Fruit fly (Drosophila melanogaster) whole organism, embryonic: ENCODE measurements around the gene Cyp28d2.

Source experiments
- Antp ChIP-seq: fragments of 200-800 bp; sonication (Bioruptor generic); optimal IDR thresholded peaks from 3 replicates; lab custom pipeline; 2016; ENCODE audit warnings: missing biosample characterization, missing genetic modification characterization
- Blimp-1 ChIP-seq: fragments of 200-800 bp; sonication (Bioruptor generic); optimal IDR thresholded peaks from 3 replicates; lab custom pipeline; 2018; ENCODE audit warnings: missing biosample characterization, missing genetic modification characterization, mild to moderate bottlenecking, moderate library complexity, missing genetic modification reagents
- CG10274 ChIP-seq: fragments of 200-800 bp; sonication (Bioruptor generic); optimal IDR thresholded peaks from 3 replicates; lab custom pipeline; 2017; ENCODE audit warnings: missing biosample characterization, mild to moderate bottlenecking, missing genetic modification characterization
- CG10565 ChIP-seq: fragments of 200-800 bp; sonication (Bioruptor generic); optimal IDR thresholded peaks from 3 replicates; lab custom pipeline; 2016; ENCODE audit warnings: missing biosample characterization, mild to moderate bottlenecking, missing genetic modification characterization
- CG12769 ChIP-seq: fragments of 200-800 bp; sonication (Bioruptor generic); optimal IDR thresholded peaks from 2 replicates; lab custom pipeline; 2019; ENCODE audit warnings: missing biosample characterization, mild to moderate bottlenecking, missing genetic modification characterization, moderate library complexity
- CG17385 ChIP-seq: fragments of 200-800 bp; sonication (Bioruptor generic); optimal IDR thresholded peaks from 3 replicates; lab custom pipeline; 2018; ENCODE audit warnings: missing biosample characterization, mild to moderate bottlenecking, missing genetic modification characterization
- CG2120 ChIP-seq: fragments of 200-800 bp; sonication (Bioruptor generic); optimal IDR thresholded peaks from 3 replicates; lab custom pipeline; 2016; ENCODE audit warnings: missing biosample characterization, missing genetic modification characterization
- CG31224 ChIP-seq: fragments of 200-800 bp; sonication (Bioruptor generic); IDR thresholded peaks from 2 replicates; pipeline ENCODE4 v1.3.6; 2022; ENCODE audit warnings: missing biosample characterization, missing genetic modification characterization
- CG32532 ChIP-seq: fragments of 200-800 bp; sonication (Bioruptor generic); IDR thresholded peaks from 2 replicates; pipeline ENCODE4 v1.3.6; 2022; ENCODE audit warnings: missing biosample characterization, missing genetic modification characterization
- CG4820 ChIP-seq: fragments of 200-800 bp; sonication (Bioruptor generic); optimal IDR thresholded peaks from 3 replicates; lab custom pipeline; 2016; ENCODE audit warnings: missing biosample characterization, missing genetic modification characterization
- CG6791 ChIP-seq: fragments of 200-800 bp; sonication (Bioruptor generic); IDR thresholded peaks from 3 replicates; pipeline ENCODE4 v1.3.6; 2022; ENCODE audit warnings: missing biosample characterization, missing genetic modification characterization; ENCODE audit not compliant: partially characterized antibody
- Camta ChIP-seq: fragments of 200-800 bp; sonication (Bioruptor generic); optimal IDR thresholded peaks from 2 replicates; lab custom pipeline; 2016; ENCODE audit warnings: missing biosample characterization, missing genetic modification characterization
- D19A ChIP-seq: fragments of 200-800 bp; optimal IDR thresholded peaks from 3 replicates; lab custom pipeline; 2019; ENCODE audit warnings: missing biosample characterization, mild to moderate bottlenecking, missing genetic modification characterization, moderate library complexity
- Drgx ChIP-seq: fragments of 200-800 bp; sonication (Bioruptor generic); IDR thresholded peaks from 2 replicates; pipeline ENCODE4 v1.3.6; 2022; ENCODE audit warnings: missing biosample characterization, missing genetic modification characterization
- Gug ChIP-seq: fragments of 200-800 bp; sonication (Bioruptor generic); IDR thresholded peaks from 4 replicates; pipeline ENCODE4 v1.3.6; 2022; ENCODE audit warnings: missing biosample characterization, missing genetic modification characterization
- Scr ChIP-seq: fragments of 200-800 bp; sonication (Bioruptor generic); IDR thresholded peaks from 2 replicates; pipeline ENCODE4 v1.3.6; 2022; ENCODE audit warnings: missing biosample characterization, missing genetic modification characterization; ENCODE audit not compliant: partially characterized antibody
- Spps ChIP-seq: fragments of 200-800 bp; sonication (Bioruptor generic); optimal IDR thresholded peaks from 2 replicates; lab custom pipeline; 2018; ENCODE audit warnings: missing biosample characterization, mild to moderate bottlenecking, missing genetic modification characterization
- Sry-β ChIP-seq: fragments of 200-800 bp; sonication (Bioruptor generic); optimal IDR thresholded peaks from 2 replicates; lab custom pipeline; 2018; ENCODE audit warnings: missing biosample characterization, mild to moderate bottlenecking, missing genetic modification characterization, moderate library complexity
- ase ChIP-seq: fragments of 200-800 bp; sonication (Bioruptor generic); IDR thresholded peaks from 3 replicates; pipeline ENCODE4 v1.3.6; 2022; ENCODE audit warnings: missing biosample characterization, missing genetic modification characterization
- az2 ChIP-seq: fragments of 200-800 bp; sonication (Bioruptor generic); optimal IDR thresholded peaks from 3 replicates; lab custom pipeline; 2016; ENCODE audit warnings: missing biosample characterization, missing genetic modification characterization
- cad ChIP-seq: fragments of >200 bp; optimal IDR thresholded peaks from 2 replicates; lab custom pipeline; 2017; ENCODE audit warnings: missing biosample characterization, missing genetic modification characterization
- corto ChIP-seq: fragments of 200-800 bp; sonication (Bioruptor generic); optimal IDR thresholded peaks from 2 replicates; lab custom pipeline; 2016; ENCODE audit warnings: missing biosample characterization, mild to moderate bottlenecking, missing genetic modification characterization, moderate library complexity
- grn ChIP-seq: fragments of 200-800 bp; sonication (Bioruptor generic); optimal IDR thresholded peaks from 3 replicates; lab custom pipeline; 2017; ENCODE audit warnings: missing biosample characterization, missing genetic modification characterization
- gsb-n ChIP-seq: fragments of 200-800 bp; sonication (Bioruptor generic); optimal IDR thresholded peaks from 3 replicates; lab custom pipeline; 2018; ENCODE audit warnings: missing biosample characterization, mild to moderate bottlenecking, missing genetic modification characterization
- hb ChIP-seq: fragments of 200-800 bp; sonication (Bioruptor generic); IDR thresholded peaks from 3 replicates; pipeline ENCODE4 v1.3.6; 2022; ENCODE audit warnings: missing biosample characterization, missing genetic modification characterization; ENCODE audit not compliant: partially characterized antibody
- insv ChIP-seq, 2 experiments: fragments of 200-800 bp; sonication (Bioruptor generic); optimal IDR thresholded peaks; 3 replicates each; lab custom pipeline; 2016 to 2018; ENCODE audit warnings: missing biosample characterization in 2 of 2, missing genetic modification characterization in 2 of 2
- lbe ChIP-seq: fragments of 200-800 bp; sonication (Bioruptor generic); optimal IDR thresholded peaks from 2 replicates; lab custom pipeline; 2016; ENCODE audit warnings: missing biosample characterization, mild to moderate bottlenecking, missing genetic modification characterization
- nom ChIP-seq: fragments of 200-800 bp; sonication (Bioruptor generic); optimal IDR thresholded peaks from 2 replicates; lab custom pipeline; 2017; ENCODE audit warnings: missing biosample characterization, missing genetic modification characterization, mild to moderate bottlenecking, moderate library complexity, missing genetic modification reagents
- otp ChIP-seq: fragments of 200-800 bp; sonication (Bioruptor generic); IDR thresholded peaks from 3 replicates; pipeline ENCODE4, ENCODE4 v1.3.6; 2022; ENCODE audit warnings: missing biosample characterization, missing genetic modification characterization
- pho ChIP-seq: fragments of 200-800 bp; sonication (Bioruptor generic); optimal IDR thresholded peaks from 2 replicates; lab custom pipeline; 2016; ENCODE audit warnings: missing biosample characterization, missing genetic modification characterization
- pnt ChIP-seq: fragments of 200-800 bp; sonication (Bioruptor generic); optimal IDR thresholded peaks from 3 replicates; lab custom pipeline; 2016; ENCODE audit warnings: missing biosample characterization, missing genetic modification characterization
- prd ChIP-seq, 3 experiments: fragments of >200 bp in 2 of 3; fragments of 200-800 bp in 1 of 3; sonication (Bioruptor generic) in 1 of 3; optimal IDR thresholded peaks in 2 of 3; IDR thresholded peaks in 1 of 3; 2 replicates in 2 of 3; 3 replicates in 1 of 3; pipeline versions ENCODE4 v1.3.6 to Lab custom; 2017 to 2022; ENCODE audit warnings: missing biosample characterization in 1 of 3, missing genetic modification characterization in 1 of 3
- rib ChIP-seq: fragments of 200-800 bp; sonication (Bioruptor generic); IDR thresholded peaks from 2 replicates; pipeline ENCODE4 v1.3.6; 2022; ENCODE audit warnings: missing biosample characterization, missing genetic modification characterization
- sd ChIP-seq: fragments of 200-800 bp; sonication (Bioruptor generic); optimal IDR thresholded peaks from 3 replicates; lab custom pipeline; 2018; ENCODE audit warnings: missing biosample characterization, mild to moderate bottlenecking, missing genetic modification characterization, moderate library complexity
- sqz ChIP-seq: fragments of 200-800 bp; sonication (Bioruptor generic); optimal IDR thresholded peaks from 3 replicates; lab custom pipeline; 2018; ENCODE audit warnings: missing biosample characterization, mild to moderate bottlenecking, missing genetic modification characterization
- sr ChIP-seq: fragments of 200-800 bp; sonication (Bioruptor generic); IDR thresholded peaks from 3 replicates; pipeline ENCODE4 v1.3.6; 2022; ENCODE audit warnings: missing biosample characterization, missing genetic modification characterization
- wdn ChIP-seq: fragments of 200-800 bp; sonication (Bioruptor generic); IDR thresholded peaks from 2 replicates; pipeline ENCODE4 v1.3.6; 2022; ENCODE audit warnings: missing biosample characterization, missing genetic modification characterization
- zf30C ChIP-seq: fragments of 200-800 bp; sonication (Bioruptor generic); optimal IDR thresholded peaks from 3 replicates; lab custom pipeline; 2018; ENCODE audit warnings: missing biosample characterization, mild to moderate bottlenecking, missing genetic modification characterization

The Cyp28d2 gene

DNA sequence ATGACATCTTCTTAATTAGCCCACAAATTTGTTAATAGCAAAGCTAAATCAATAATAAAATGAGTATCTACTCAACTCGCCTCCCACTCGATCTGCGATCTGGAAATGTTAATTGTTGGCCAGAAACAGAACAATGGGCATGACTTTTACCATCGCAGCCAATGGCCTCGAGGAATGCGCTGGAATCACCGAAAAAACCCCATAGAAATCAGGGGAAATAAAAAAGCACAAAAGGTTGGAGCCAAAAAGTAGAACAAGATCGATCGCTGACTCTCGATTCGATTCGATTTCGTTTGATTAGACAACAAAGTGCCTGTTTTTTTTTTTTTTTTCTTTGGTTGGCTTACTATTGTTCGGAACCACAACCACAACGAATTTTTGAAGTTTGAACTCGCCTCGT, 41.5 kb downstream of the Cyp28d2 start:
- TF ChIP-seq sd (tag; lab: Kevin White, UChicago) (peak; percentile 40), CG2120 (GFP tag; lab: Kevin White, UChicago) (no peak), grn (GFP tag; lab: Kevin White, UChicago) (peak; percentile 19), sqz (GFP tag; lab: Kevin White, UChicago) (peak; percentile 4), gsb-n (tag; lab: Kevin White, UChicago) (peak; percentile 11), sr (GFP tag; lab: Robert Waterston, UW) (no peak), Blimp-1 (peak; percentile 37), CG12769 (tag; lab: Kevin White, UChicago) (peak; percentile 20)

DNA sequence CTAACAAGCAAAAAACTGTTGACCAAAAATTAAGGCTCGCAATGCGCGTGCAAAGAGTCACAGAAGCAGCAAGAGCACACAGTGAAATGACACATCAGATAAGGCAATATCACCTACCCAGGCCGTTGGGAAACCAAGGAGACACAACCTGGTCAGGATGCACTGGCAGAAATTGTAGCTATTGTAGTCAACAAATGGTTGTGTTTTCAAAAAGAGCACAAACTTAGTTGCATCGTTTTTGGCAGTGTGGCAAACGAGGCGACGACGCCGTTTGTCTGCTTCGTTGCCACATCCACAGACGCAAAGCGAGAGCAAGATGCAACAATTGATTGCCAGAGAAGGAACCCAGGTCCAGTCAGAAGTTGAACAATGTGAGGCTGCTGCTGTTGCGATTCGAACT, 42.7 kb downstream of the Cyp28d2 start:
- TF ChIP-seq lbe (GFP tag; lab: Kevin White, UChicago) (peak; percentile 75), corto (GFP tag; lab: Kevin White, UChicago) (peak; percentile 49), az2 (no peak), CG32532 (GFP tag; lab: Robert Waterston, UW) (0 out of 2 replicates have a peak, but pooled peaks have one; percentile 23), pnt (GFP tag; lab: Kevin White, UChicago) (no peak), hb (GFP tag; lab: Robert Waterston, UW) (no peak), Scr (GFP tag; lab: Robert Waterston, UW) (no peak), CG31224 (GFP tag; lab: Robert Waterston, UW) (0 out of 2 replicates have a peak, but pooled peaks have one; percentile 12), CG6791 (GFP tag; lab: Robert Waterston, UW) (no peak), zf30C (peak; percentile 42), pho (GFP tag; lab: Kevin White, UChicago) (no peak), otp (GFP tag; lab: Robert Waterston, UW) (no peak), nom (GFP tag; lab: Kevin White, UChicago) (peak; percentile 27), Drgx (GFP tag; lab: Robert Waterston, UW) (peak; percentile 36; the same call in 1 of the 2 replicates), insv (GFP tag; optimal IDR thresholded peaks at IDR 0.05; lab: Kevin White, UChicago) (no peak), prd (optimal IDR thresholded peaks at IDR 0.05; lab: Kevin White, UChicago) (no peak), prd (GFP tag; IDR thresholded peaks at IDR 0.05; lab: Robert Waterston, UW) (0 out of 3 replicates have a peak, but pooled peaks have one; percentile 11)

DNA sequence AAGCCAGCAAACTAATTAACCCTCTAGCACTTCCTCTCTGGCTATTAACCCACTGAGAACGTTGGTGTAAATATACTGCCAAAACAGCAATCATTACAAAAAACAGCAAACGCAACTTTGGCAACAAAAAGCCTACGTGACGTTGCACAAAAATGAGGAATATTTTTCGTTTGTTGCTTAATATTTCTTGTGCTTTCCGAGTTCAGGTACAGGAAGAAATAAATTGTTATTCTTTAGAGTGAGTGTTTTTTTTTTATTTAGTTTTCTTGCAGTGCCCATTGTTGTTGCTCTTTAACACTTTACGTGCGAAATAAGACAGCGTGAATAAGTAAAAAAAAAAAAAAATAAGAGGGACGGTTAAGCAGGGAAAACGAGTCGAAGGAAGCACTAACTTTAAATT, 44.1 kb downstream of the Cyp28d2 start:
- TF ChIP-seq wdn (GFP tag; lab: Robert Waterston, UW), result no peak
- no peak for TF ChIP-seq D19A (tag; lab: Kevin White, UChicago)
- TF ChIP-seq CG17385, result no peak
- TF ChIP-seq Antp, result no peak
- TF ChIP-seq CG10565 (GFP tag; lab: Kevin White, UChicago), result no peak
- TF ChIP-seq rib (GFP tag; lab: Robert Waterston, UW), result no peak
- no peak for TF ChIP-seq Gug
- TF ChIP-seq Camta (GFP tag; lab: Kevin White, UChicago), result no peak
- TF ChIP-seq Sry-β (GFP tag; lab: Kevin White, UChicago), result no peak
- no peak for TF ChIP-seq cad (GFP tag; lab: Kevin White, UChicago)
- no peak for TF ChIP-seq Spps (tag; lab: Kevin White, UChicago)
- no peak for TF ChIP-seq ase
- TF ChIP-seq CG4820 (GFP tag; lab: Kevin White, UChicago), result no peak
- no peak for TF ChIP-seq CG10274 (GFP tag; lab: Kevin White, UChicago)
